Fruit fly (Drosophila melanogaster): ENCODE results near the gene TTLL3B.
A peak's percentile ranks its signal among the peaks of the same experiment; 100 is the strongest.

DNA sequence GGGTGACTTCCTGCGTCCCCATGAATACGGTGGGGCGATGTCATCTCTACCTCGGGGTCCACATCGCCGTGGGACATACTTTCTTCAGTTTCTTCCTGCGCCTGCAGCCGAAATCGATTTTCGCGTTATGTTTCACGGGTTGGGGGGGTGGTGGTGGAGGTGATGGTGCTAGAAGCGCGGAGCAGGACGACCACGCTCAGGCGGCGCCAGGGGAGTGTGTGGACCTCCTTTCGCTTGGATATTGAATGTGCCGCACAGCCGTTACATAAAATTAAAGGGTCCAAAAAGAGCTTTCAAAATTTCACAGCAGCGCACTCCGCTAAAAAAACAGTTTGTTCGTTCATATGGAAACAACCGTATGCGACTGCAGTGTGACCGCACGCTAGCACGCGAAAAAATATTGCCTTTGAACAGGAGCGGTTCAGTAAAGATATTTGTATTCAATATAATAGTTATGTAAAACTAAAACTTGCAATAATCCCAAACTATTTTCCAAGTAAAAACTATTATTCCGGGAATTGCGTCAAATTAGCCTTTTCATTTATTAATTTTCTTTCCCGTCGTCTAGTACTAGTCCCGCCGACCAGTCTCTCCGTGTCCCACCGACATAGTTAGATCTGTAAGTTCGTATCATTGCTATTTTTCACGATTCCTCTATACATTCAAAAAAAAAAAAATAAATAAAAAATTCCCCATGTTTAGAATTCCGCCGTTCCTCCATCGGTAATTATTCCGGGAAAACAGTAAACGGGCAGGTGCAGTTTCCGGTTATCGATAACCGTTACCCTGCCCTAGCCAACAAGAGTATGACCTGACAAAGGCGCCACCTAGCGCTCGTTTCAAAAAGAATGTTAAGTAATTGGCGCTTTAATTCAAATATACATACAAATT, 48.4 kb upstream of the TTLL3B start, which contains the start of gene Nhe3:
- peak; percentile 63 for TF ChIP-seq CG31224 (GFP tag; IDR thresholded peaks at IDR 0.05)
- TF ChIP-seq CG6813 (GFP tag; optimal IDR thresholded peaks at IDR 0.05) = peak; percentile 60
- peak; percentile 42 for TF ChIP-seq CG33213 (GFP tag; optimal IDR thresholded peaks at IDR 0.05)
- TF ChIP-seq p53 (GFP tag; optimal IDR thresholded peaks at IDR 0.05) = no peak
